Fruit fly (Drosophila melanogaster) whole organism, embryonic: ENCODE data around the gene CG13239.

Source experiments
- CG10209 ChIP-seq: fragments of 200-800 bp; sonication (Bioruptor generic); optimal IDR thresholded peaks from 3 replicates; lab custom pipeline; 2017; ENCODE audit warnings: missing biosample characterization, mild to moderate bottlenecking, missing genetic modification characterization, missing genetic modification reagents
- CG1024 ChIP-seq: fragments of 200-800 bp; sonication (Bioruptor generic); IDR thresholded peaks from 2 replicates; pipeline ENCODE4 v1.3.6; 2022; ENCODE audit warnings: missing biosample characterization, missing genetic modification characterization
- CG10366 ChIP-seq: fragments of 200-800 bp; sonication (Bioruptor generic); IDR thresholded peaks from 2 replicates; pipeline ENCODE4 v1.3.6; 2022; ENCODE audit warnings: missing biosample characterization, missing genetic modification characterization
- CG10979 ChIP-seq: fragments of 200-800 bp; sonication (Bioruptor generic); optimal IDR thresholded peaks from 2 replicates; lab custom pipeline; 2018; ENCODE audit warnings: missing biosample characterization, mild to moderate bottlenecking, missing genetic modification characterization, moderate library complexity
- CG12071 ChIP-seq: fragments of 200-800 bp; sonication (Bioruptor generic); optimal IDR thresholded peaks from 3 replicates; lab custom pipeline; 2018; ENCODE audit warnings: missing biosample characterization, mild to moderate bottlenecking, missing genetic modification characterization
- CG12299 ChIP-seq: fragments of 200-800 bp; sonication (Bioruptor generic); optimal IDR thresholded peaks from 2 replicates; lab custom pipeline; 2018; ENCODE audit warnings: missing biosample characterization, mild to moderate bottlenecking, missing genetic modification characterization
- CG12659 ChIP-seq: fragments of 200-800 bp; sonication (Bioruptor generic); optimal IDR thresholded peaks from 3 replicates; lab custom pipeline; 2017; ENCODE audit warnings: mild to moderate bottlenecking, missing biosample characterization, missing genetic modification reagents, missing genetic modification characterization
- CG12769 ChIP-seq: fragments of 200-800 bp; sonication (Bioruptor generic); optimal IDR thresholded peaks from 2 replicates; lab custom pipeline; 2019; ENCODE audit warnings: missing biosample characterization, mild to moderate bottlenecking, missing genetic modification characterization, moderate library complexity
- CG13287 ChIP-seq: fragments of 200-800 bp; sonication (Bioruptor generic); IDR thresholded peaks from 2 replicates; pipeline ENCODE4 v1.3.6; 2022; ENCODE audit warnings: missing biosample characterization, missing genetic modification characterization; ENCODE audit not compliant: partially characterized antibody
- CG13296 ChIP-seq: fragments of 200-800 bp; sonication (Bioruptor generic); optimal IDR thresholded peaks from 3 replicates; lab custom pipeline; 2018; ENCODE audit warnings: missing biosample characterization, mild to moderate bottlenecking, missing genetic modification characterization
- CG13775 ChIP-seq: fragments of 200-800 bp; sonication (Bioruptor generic); optimal IDR thresholded peaks from 3 replicates; lab custom pipeline; 2017; ENCODE audit warnings: missing biosample characterization, mild to moderate bottlenecking, missing genetic modification characterization
- CG14014 ChIP-seq: fragments of 200-800 bp; sonication (Bioruptor generic); IDR thresholded peaks from 2 replicates; pipeline ENCODE4 v1.3.6; 2022; ENCODE audit warnings: missing biosample characterization, missing genetic modification characterization
- CG17186 ChIP-seq: fragments of 200-800 bp; sonication (Bioruptor generic); optimal IDR thresholded peaks from 3 replicates; lab custom pipeline; 2017; ENCODE audit warnings: missing biosample characterization, missing genetic modification reagents, missing genetic modification characterization
- CG17802 ChIP-seq: fragments of 200-800 bp; sonication (Bioruptor generic); optimal IDR thresholded peaks from 2 replicates; lab custom pipeline; 2018; ENCODE audit warnings: missing biosample characterization, mild to moderate bottlenecking, missing genetic modification characterization, moderate library complexity
- CG1792 ChIP-seq: fragments of 200-800 bp; sonication (Bioruptor generic); optimal IDR thresholded peaks from 2 replicates; lab custom pipeline; 2016; ENCODE audit warnings: missing biosample characterization, missing genetic modification characterization
- CG3281 ChIP-seq: fragments of 200-800 bp; sonication (Bioruptor generic); optimal IDR thresholded peaks from 3 replicates; lab custom pipeline; 2017; ENCODE audit warnings: missing biosample characterization, mild to moderate bottlenecking, missing genetic modification characterization
- CG34224 ChIP-seq: fragments of 200-800 bp; sonication (Bioruptor generic); IDR thresholded peaks from 3 replicates; pipeline ENCODE4 v1.3.6; 2022; ENCODE audit warnings: missing biosample characterization, missing genetic modification characterization; ENCODE audit not compliant: partially characterized antibody
- CG4360 ChIP-seq: fragments of 200-800 bp; sonication (Bioruptor generic); IDR thresholded peaks from 2 replicates; pipeline ENCODE4 v1.3.6; 2022; ENCODE audit warnings: missing biosample characterization, missing genetic modification characterization
- CG6689 ChIP-seq: fragments of 200-800 bp; sonication (Bioruptor generic); IDR thresholded peaks from 2 replicates; pipeline ENCODE4 v1.3.6; 2022; ENCODE audit warnings: missing biosample characterization, missing genetic modification characterization
- CG6791 ChIP-seq: fragments of 200-800 bp; sonication (Bioruptor generic); IDR thresholded peaks from 3 replicates; pipeline ENCODE4 v1.3.6; 2022; ENCODE audit warnings: missing biosample characterization, missing genetic modification characterization; ENCODE audit not compliant: partially characterized antibody
- CG7372 ChIP-seq: fragments of 200-800 bp; sonication (Bioruptor generic); IDR thresholded peaks from 2 replicates; pipeline ENCODE4 v1.3.6; 2022; ENCODE audit warnings: missing biosample characterization, missing genetic modification characterization
- CG7745 ChIP-seq: fragments of 200-800 bp; sonication (Bioruptor generic); optimal IDR thresholded peaks from 2 replicates; lab custom pipeline; 2018; ENCODE audit warnings: missing biosample characterization, mild to moderate bottlenecking, missing genetic modification characterization, moderate library complexity
- Eip74EF ChIP-seq, 2 experiments: fragments of 200-800 bp in 1 of 2; fragments of >200 bp in 1 of 2; sonication (Bioruptor generic) in 1 of 2; optimal IDR thresholded peaks; 2 replicates each; lab custom pipeline; 2017 to 2019; ENCODE audit warnings: missing biosample characterization in 2 of 2, missing genetic modification characterization in 2 of 2, mild to moderate bottlenecking in 1 of 2, moderate library complexity in 1 of 2
- Ets97D ChIP-seq: fragments of 200-800 bp; sonication (Bioruptor generic); optimal IDR thresholded peaks from 3 replicates; lab custom pipeline; 2016; ENCODE audit warnings: missing biosample characterization, missing genetic modification characterization
- HLH54F ChIP-seq: fragments of 200-800 bp; sonication (Bioruptor generic); optimal IDR thresholded peaks from 3 replicates; lab custom pipeline; 2016; ENCODE audit warnings: missing biosample characterization, missing genetic modification characterization
- Meics ChIP-seq: fragments of 200-800 bp; sonication (Bioruptor generic); optimal IDR thresholded peaks from 2 replicates; lab custom pipeline; 2017; ENCODE audit warnings: missing biosample characterization, mild to moderate bottlenecking, missing genetic modification characterization
- Nf-YB ChIP-seq: fragments of 200-800 bp; sonication (Bioruptor generic); optimal IDR thresholded peaks from 3 replicates; lab custom pipeline; 2019; ENCODE audit warnings: missing biosample characterization, mild to moderate bottlenecking, missing genetic modification characterization, moderate library complexity
- Opbp ChIP-seq: fragments of 200-800 bp; sonication (Bioruptor generic); IDR thresholded peaks from 3 replicates; pipeline ENCODE4 v1.3.6; 2022; ENCODE audit warnings: missing biosample characterization, missing genetic modification characterization; ENCODE audit not compliant: partially characterized antibody
- Optix ChIP-seq: fragments of 200-800 bp; sonication (Bioruptor generic); IDR thresholded peaks from 3 replicates; pipeline ENCODE4 v1.3.6; 2022; ENCODE audit warnings: missing biosample characterization, missing genetic modification characterization
- al ChIP-seq: fragments of 200-800 bp; sonication (Bioruptor generic); IDR thresholded peaks from 2 replicates; pipeline ENCODE4 v1.3.6; 2022; ENCODE audit warnings: missing biosample characterization, missing genetic modification characterization
- bbx ChIP-seq: fragments of 200-800 bp; sonication (Bioruptor generic); IDR thresholded peaks from 2 replicates; pipeline ENCODE4 v1.3.6; 2022; ENCODE audit warnings: missing biosample characterization, missing genetic modification characterization; ENCODE audit not compliant: partially characterized antibody
- crol ChIP-seq: fragments of 200-800 bp; sonication (Bioruptor generic); IDR thresholded peaks from 2 replicates; pipeline ENCODE4 v1.3.6; 2022; ENCODE audit warnings: missing biosample characterization, missing genetic modification characterization
- eve ChIP-seq, 2 experiments: fragments of >200 bp; optimal IDR thresholded peaks; 2 replicates each; lab custom pipeline; 2017; ENCODE audit warnings: missing biosample characterization in 2 of 2, missing genetic modification characterization in 2 of 2
- ewg ChIP-seq: fragments of 200-800 bp; sonication (Bioruptor generic); optimal IDR thresholded peaks from 3 replicates; lab custom pipeline; 2017; ENCODE audit warnings: mild to moderate bottlenecking, missing biosample characterization, missing genetic modification reagents, missing genetic modification characterization
- exex ChIP-seq: fragments of 200-800 bp; sonication (Bioruptor generic); optimal IDR thresholded peaks from 4 replicates; lab custom pipeline; 2018; ENCODE audit warnings: missing biosample characterization, mild to moderate bottlenecking, missing genetic modification characterization, moderate library complexity
- gsb-n ChIP-seq: fragments of 200-800 bp; sonication (Bioruptor generic); optimal IDR thresholded peaks from 3 replicates; lab custom pipeline; 2018; ENCODE audit warnings: missing biosample characterization, mild to moderate bottlenecking, missing genetic modification characterization
- hb ChIP-seq: fragments of 200-800 bp; sonication (Bioruptor generic); IDR thresholded peaks from 3 replicates; pipeline ENCODE4 v1.3.6; 2022; ENCODE audit warnings: missing biosample characterization, missing genetic modification characterization; ENCODE audit not compliant: partially characterized antibody
- kah ChIP-seq: fragments of 200-800 bp; sonication (Bioruptor generic); optimal IDR thresholded peaks from 2 replicates; lab custom pipeline; 2018; ENCODE audit warnings: missing biosample characterization, mild to moderate bottlenecking, missing genetic modification characterization
- mirr ChIP-seq: fragments of 200-800 bp; sonication (Bioruptor generic); optimal IDR thresholded peaks from 3 replicates; lab custom pipeline; 2018; ENCODE audit warnings: missing biosample characterization, mild to moderate bottlenecking, missing genetic modification characterization
- nom ChIP-seq: fragments of 200-800 bp; sonication (Bioruptor generic); optimal IDR thresholded peaks from 2 replicates; lab custom pipeline; 2017; ENCODE audit warnings: missing biosample characterization, missing genetic modification characterization, mild to moderate bottlenecking, moderate library complexity, missing genetic modification reagents
- oc ChIP-seq: fragments of 200-800 bp; sonication (Bioruptor generic); optimal IDR thresholded peaks from 2 replicates; lab custom pipeline; 2018; ENCODE audit warnings: missing biosample characterization, mild to moderate bottlenecking, missing genetic modification characterization, moderate library complexity
- onecut ChIP-seq: fragments of 200-800 bp; sonication (Bioruptor generic); IDR thresholded peaks from 2 replicates; pipeline ENCODE4 v1.3.6; 2022; ENCODE audit warnings: missing biosample characterization, missing genetic modification characterization
- psq ChIP-seq: fragments of 200-800 bp; sonication (Bioruptor generic); optimal IDR thresholded peaks from 2 replicates; lab custom pipeline; 2017; ENCODE audit warnings: missing biosample characterization, missing genetic modification characterization
- so ChIP-seq: fragments of 200-800 bp; sonication (Bioruptor generic); IDR thresholded peaks from 3 replicates; pipeline ENCODE4 v1.3.6; 2022; ENCODE audit warnings: missing biosample characterization, missing genetic modification characterization
- stc ChIP-seq: fragments of 200-800 bp; sonication (Bioruptor generic); IDR thresholded peaks from 2 replicates; pipeline ENCODE4 v1.3.6; 2022; ENCODE audit warnings: missing biosample characterization, missing genetic modification characterization
- sug ChIP-seq: fragments of 200-800 bp; optimal IDR thresholded peaks from 2 replicates; lab custom pipeline; 2019; ENCODE audit warnings: missing biosample characterization, mild to moderate bottlenecking, missing genetic modification characterization, moderate library complexity
- tio ChIP-seq: fragments of 200-800 bp; sonication (Bioruptor generic); optimal IDR thresholded peaks from 2 replicates; lab custom pipeline; 2017; ENCODE audit warnings: missing biosample characterization, missing genetic modification characterization, inconsistent platforms
- trem ChIP-seq: fragments of 200-800 bp; optimal IDR thresholded peaks from 3 replicates; lab custom pipeline; 2019; ENCODE audit warnings: missing biosample characterization, mild to moderate bottlenecking, missing genetic modification characterization, moderate library complexity
- trh ChIP-seq: fragments of 200-800 bp; sonication (Bioruptor generic); optimal IDR thresholded peaks from 2 replicates; lab custom pipeline; 2016; ENCODE audit warnings: missing biosample characterization, missing genetic modification characterization

Gene CG13239

DNA sequence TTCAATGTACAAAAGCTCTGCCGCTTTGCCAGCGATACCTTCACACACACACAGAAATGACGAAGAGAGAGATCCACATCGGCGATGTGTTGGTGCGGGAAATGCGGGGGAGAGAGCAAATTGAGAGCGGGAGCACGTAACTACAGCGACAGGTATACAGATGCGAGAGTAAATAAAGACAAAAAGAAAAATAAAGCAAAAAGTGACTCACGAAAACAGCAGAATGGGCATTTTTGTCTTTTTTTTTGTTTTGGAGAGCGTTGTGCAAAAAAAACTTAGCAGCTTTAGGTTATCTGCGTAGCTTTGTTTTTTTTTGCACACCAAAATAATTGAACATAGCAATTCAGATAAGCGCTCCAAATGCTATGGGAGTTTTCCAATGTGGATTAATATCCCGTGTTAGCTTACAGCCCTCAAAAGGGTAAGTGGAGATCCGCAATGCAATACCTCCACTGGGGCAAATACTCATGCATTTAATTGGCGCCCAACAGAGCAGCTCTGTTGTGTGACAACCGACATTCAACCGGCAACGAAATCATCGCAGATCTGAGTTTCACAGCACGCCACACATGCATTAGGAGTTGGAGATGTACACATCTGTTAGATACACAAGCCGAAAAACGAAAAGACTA, 37.9 kb upstream of the CG13239 start (continued):
- TF ChIP-seq so (GFP tag; lab: Robert Waterston, UW) (0 out of 3 replicates have a peak, but pooled peaks have one; percentile 27), CG13287 (GFP tag; lab: Robert Waterston, UW) (peak; percentile 40; the same call in 1 of the 2 replicates), CG10366 (GFP tag; lab: Robert Waterston, UW) (no peak), oc (tag; lab: Kevin White, UChicago) (no peak), CG4360 (GFP tag; lab: Robert Waterston, UW) (no peak), CG13296 (GFP tag; lab: Kevin White, UChicago) (peak; percentile 55), CG12659 (no peak), ewg (GFP tag; lab: Kevin White, UChicago) (no peak), CG13775 (GFP tag; lab: Kevin White, UChicago) (no peak), CG14014 (GFP tag; lab: Robert Waterston, UW) (peak; percentile 43; the same call in 1 of the 2 replicates), CG1024 (GFP tag; lab: Robert Waterston, UW) (no peak), Optix (GFP tag; lab: Robert Waterston, UW) (no peak), CG12299 (tag; lab: Kevin White, UChicago) (no peak), CG3281 (GFP tag; lab: Kevin White, UChicago) (peak; percentile 15), stc (GFP tag; lab: Robert Waterston, UW) (peak; percentile 17; the same call in 1 of the 2 replicates), HLH54F (GFP tag; lab: Kevin White, UChicago) (no peak), hb (no peak), CG10979 (no peak), onecut (GFP tag; lab: Robert Waterston, UW) (peak; percentile 5; the same call in 1 of the 2 replicates), CG17186 (no peak), CG6791 (no peak), CG10209 (no peak), nom (GFP tag; lab: Kevin White, UChicago) (peak; percentile 99), bbx (GFP tag; lab: Robert Waterston, UW) (no peak; the same call in 1 of the 2 replicates), trh (no peak), sug (tag; lab: Kevin White, UChicago) (peak; percentile 15), Eip74EF (GFP tag; optimal IDR thresholded peaks at IDR 0.05; lab: Kevin White, UChicago) (no peak), exex (peak; percentile 20), CG1792 (no peak), CG12769 (tag; lab: Kevin White, UChicago) (peak; percentile 28), Ets97D (no peak), CG6689 (no peak), gsb-n (tag; lab: Kevin White, UChicago) (no peak), CG7372 (GFP tag; lab: Robert Waterston, UW) (no peak), CG7745 (tag; lab: Kevin White, UChicago) (no peak), mirr (peak; percentile 64), Nf-YB (GFP tag; lab: Kevin White, UChicago) (no peak), al (GFP tag; lab: Robert Waterston, UW) (no peak), psq (GFP tag; lab: Kevin White, UChicago) (no peak), Opbp (GFP tag; lab: Robert Waterston, UW) (no peak), Meics (GFP tag; lab: Kevin White, UChicago) (no peak), kah (GFP tag; lab: Kevin White, UChicago) (no peak), tio (GFP tag; lab: Kevin White, UChicago) (no peak), CG17802 (tag; lab: Kevin White, UChicago) (no peak), trem (tag; lab: Kevin White, UChicago) (no peak), eve (GFP tag; optimal IDR thresholded peaks at IDR 0.05; lab: Kevin White, UChicago) (no peak), CG12071 (peak; percentile 29), crol (GFP tag; lab: Robert Waterston, UW) (peak; percentile 97), CG34224 (GFP tag; lab: Robert Waterston, UW) (no peak; the same call in 2 of the 3 replicates)
